Worm (Caenorhabditis elegans) whole organism, L1 larva: ENCODE results near the gene grd-14.

Experiments
- C34B4.2 ChIP-seq: sonication (generic microtip); optimal IDR thresholded peaks from 2 replicates; lab custom pipeline; 2017; ENCODE audit warnings: mild to moderate bottlenecking, missing genetic modification characterization, missing compliant biosample characterization
- F16B12.6 ChIP-seq: fragments of 150-350 bp; optimal IDR thresholded peaks from 2 replicates; lab custom pipeline; 2014; ENCODE audit warnings: missing biosample characterization, missing genetic modification characterization
- Y116A8C.19 ChIP-seq: sonication (generic microtip); optimal IDR thresholded peaks from 2 replicates; lab custom pipeline; 2016; ENCODE audit warnings: missing compliant biosample characterization, missing genetic modification characterization, borderline replicate concordance
- aha-1 ChIP-seq: fragments of 150-350 bp; optimal IDR thresholded peaks from 2 replicates; lab custom pipeline; 2014; ENCODE audit warnings: missing biosample characterization, missing genetic modification characterization
- alr-1 ChIP-seq: fragments of 200-800 bp; sonication (Bioruptor generic); optimal IDR thresholded peaks from 2 replicates; lab custom pipeline; 2018; ENCODE audit warnings: borderline replicate concordance, mild to moderate bottlenecking, missing genetic modification characterization, missing compliant biosample characterization
- ama-1 ChIP-seq: fragments of 150-350 bp; optimal IDR thresholded peaks from 2 replicates; lab custom pipeline; 2014
- blmp-1 ChIP-seq: fragments of 150-350 bp; optimal IDR thresholded peaks from 2 replicates; lab custom pipeline; 2014; ENCODE audit warnings: missing biosample characterization, missing genetic modification characterization
- ceh-63 ChIP-seq: fragments of 200-800 bp; sonication (Bioruptor generic); optimal IDR thresholded peaks from 2 replicates; lab custom pipeline; 2018; ENCODE audit warnings: mild to moderate bottlenecking, missing genetic modification characterization, missing compliant biosample characterization
- ceh-8 ChIP-seq: fragments of 200-800 bp; sonication (Bioruptor generic); optimal IDR thresholded peaks from 2 replicates; lab custom pipeline; 2018; ENCODE audit warnings: mild to moderate bottlenecking, missing genetic modification characterization, moderate library complexity, missing compliant biosample characterization
- ceh-82 ChIP-seq, 3 experiments: fragments of 150-350 bp in 1 of 3; sonication (generic microtip) in 2 of 3; optimal IDR thresholded peaks; 2 replicates each; lab custom pipeline; 2014 to 2017; ENCODE audit warnings: missing biosample characterization in 3 of 3, missing genetic modification characterization in 3 of 3
- ceh-88 ChIP-seq: fragments of 200-800 bp; sonication (Bioruptor generic); IDR thresholded peaks from 2 replicates; pipeline ENCODE4 v1.3.6; 2022; ENCODE audit warnings: missing genetic modification characterization, missing compliant biosample characterization
- ces-1 ChIP-seq: fragments of 150-350 bp; optimal IDR thresholded peaks from 2 replicates; lab custom pipeline; 2014; ENCODE audit warnings: missing biosample characterization, missing genetic modification reagents, missing genetic modification characterization
- dsc-1 ChIP-seq: sonication (generic microtip); optimal IDR thresholded peaks from 2 replicates; lab custom pipeline; 2016; ENCODE audit warnings: mild to moderate bottlenecking, missing genetic modification characterization, missing compliant biosample characterization
- efl-1 ChIP-seq, 4 experiments: fragments of 150-350 bp; optimal IDR thresholded peaks in 3 of 4; peaks in 1 of 4; 1 replicate in 1 of 4; 2 replicates in 3 of 4; lab custom pipeline; 2014; ENCODE audit warnings: missing biosample characterization in 2 of 4, missing genetic modification characterization in 2 of 4, missing genetic modification reagents in 2 of 4
- egl-27 ChIP-seq, 2 experiments: fragments of 150-350 bp in 1 of 2; sonication (generic microtip); optimal IDR thresholded peaks; 3 replicates each; lab custom pipeline; 2017 to 2018; ENCODE audit warnings: missing biosample characterization in 2 of 2, missing genetic modification characterization in 2 of 2, missing genetic modification reagents in 2 of 2
- elt-2 ChIP-seq: sonication (generic microtip); optimal IDR thresholded peaks from 2 replicates; lab custom pipeline; 2016; ENCODE audit warnings: missing genetic modification characterization, mild to moderate bottlenecking, inconsistent platforms, missing compliant biosample characterization, missing genetic modification reagents
- ets-5 ChIP-seq: fragments of 200-800 bp; sonication (Bioruptor generic); IDR thresholded peaks from 2 replicates; pipeline ENCODE4 v1.3.6; 2022; ENCODE audit warnings: missing genetic modification characterization, missing compliant biosample characterization
- fkh-8 ChIP-seq: sonication (generic microtip); optimal IDR thresholded peaks from 2 replicates; lab custom pipeline; 2016; ENCODE audit warnings: mild to moderate bottlenecking, missing genetic modification characterization, missing compliant biosample characterization
- fos-1 ChIP-seq: fragments of 150-350 bp; optimal IDR thresholded peaks from 2 replicates; lab custom pipeline; 2014; ENCODE audit warnings: missing biosample characterization, missing genetic modification characterization
- hlh-17 ChIP-seq: fragments of 200-800 bp; sonication (Bioruptor generic); optimal IDR thresholded peaks from 2 replicates; lab custom pipeline; 2018; ENCODE audit warnings: missing genetic modification characterization, mild to moderate bottlenecking, missing compliant biosample characterization, moderate library complexity, borderline replicate concordance
- hlh-4 ChIP-seq: sonication (generic microtip); optimal IDR thresholded peaks from 2 replicates; lab custom pipeline; 2016; ENCODE audit warnings: mild to moderate bottlenecking, missing genetic modification characterization, missing compliant biosample characterization
- hpl-2 ChIP-seq: fragments of 150-350 bp; optimal IDR thresholded peaks from 2 replicates; lab custom pipeline; 2014; ENCODE audit warnings: missing biosample characterization, missing genetic modification reagents, missing genetic modification characterization
- lin-14 ChIP-seq: fragments of 200-800 bp; sonication (Bioruptor generic); optimal IDR thresholded peaks from 2 replicates; lab custom pipeline; 2018; ENCODE audit warnings: mild to moderate bottlenecking, missing genetic modification characterization, moderate library complexity, missing compliant biosample characterization
- lin-15B ChIP-seq: fragments of 150-350 bp; sonication (generic microtip); optimal IDR thresholded peaks from 3 replicates; lab custom pipeline; 2014; ENCODE audit warnings: missing biosample characterization, missing genetic modification characterization
- mab-9 ChIP-seq: fragments of 200-800 bp; sonication (Bioruptor generic); IDR thresholded peaks from 2 replicates; pipeline ENCODE4 v1.3.6; 2022; ENCODE audit warnings: missing genetic modification reagents, missing genetic modification characterization, missing compliant biosample characterization
- mef-2 ChIP-seq: fragments of 150-350 bp; optimal IDR thresholded peaks from 2 replicates; lab custom pipeline; 2014; ENCODE audit warnings: missing biosample characterization, missing genetic modification characterization
- nhr-11 ChIP-seq: fragments of 150-350 bp; optimal IDR thresholded peaks from 2 replicates; lab custom pipeline; 2014; ENCODE audit warnings: missing biosample characterization, missing genetic modification characterization
- nhr-12 ChIP-seq: sonication (generic microtip); optimal IDR thresholded peaks from 2 replicates; lab custom pipeline; 2017; ENCODE audit warnings: missing biosample characterization, missing genetic modification characterization
- nhr-20 ChIP-seq: sonication (generic microtip); optimal IDR thresholded peaks from 2 replicates; lab custom pipeline; 2016; ENCODE audit warnings: mild to moderate bottlenecking, missing genetic modification characterization, missing compliant biosample characterization
- nhr-237 ChIP-seq: fragments of 150-350 bp; optimal IDR thresholded peaks from 2 replicates; lab custom pipeline; 2014; ENCODE audit warnings: missing biosample characterization, missing genetic modification characterization
- nhr-28 ChIP-seq: fragments of 150-350 bp; optimal IDR thresholded peaks from 2 replicates; lab custom pipeline; 2014; ENCODE audit warnings: missing biosample characterization, missing genetic modification characterization
- nhr-47 ChIP-seq: sonication (generic microtip); optimal IDR thresholded peaks from 2 replicates; lab custom pipeline; 2016; ENCODE audit warnings: mild to moderate bottlenecking, missing genetic modification characterization, moderate library complexity, missing compliant biosample characterization
- nhr-71 ChIP-seq: sonication (generic microtip); optimal IDR thresholded peaks from 2 replicates; lab custom pipeline; 2016; ENCODE audit warnings: mild to moderate bottlenecking, missing genetic modification characterization, moderate library complexity, missing compliant biosample characterization
- nhr-76 ChIP-seq: sonication (generic microtip); optimal IDR thresholded peaks from 2 replicates; lab custom pipeline; 2017; ENCODE audit warnings: missing biosample characterization, missing genetic modification characterization
- nhr-77 ChIP-seq: fragments of 150-350 bp; optimal IDR thresholded peaks from 2 replicates; lab custom pipeline; 2014; ENCODE audit warnings: missing biosample characterization, missing genetic modification characterization
- nhr-85 ChIP-seq: sonication (generic microtip); peaks from one replicate; lab custom pipeline; 2016; ENCODE audit warnings: missing genetic modification characterization, inconsistent platforms, missing compliant biosample characterization
- pag-3 ChIP-seq: sonication (generic microtip); optimal IDR thresholded peaks from 2 replicates; lab custom pipeline; 2017; ENCODE audit warnings: missing genetic modification characterization, mild to moderate bottlenecking, missing compliant biosample characterization, antibody characterized with exemption, borderline replicate concordance; ENCODE audit not compliant: insufficient read depth
- pax-3 ChIP-seq: fragments of 200-800 bp; sonication (Bioruptor generic); optimal IDR thresholded peaks from 2 replicates; lab custom pipeline; 2018; ENCODE audit warnings: mild to moderate bottlenecking, missing genetic modification characterization, moderate library complexity, missing compliant biosample characterization
- rnt-1 ChIP-seq: sonication (generic microtip); optimal IDR thresholded peaks from 2 replicates; lab custom pipeline; 2016; ENCODE audit warnings: mild to moderate bottlenecking, missing genetic modification characterization, moderate library complexity, missing compliant biosample characterization
- skn-1 ChIP-seq: fragments of 150-350 bp; optimal IDR thresholded peaks from 2 replicates; lab custom pipeline; 2014; ENCODE audit warnings: missing biosample characterization, missing genetic modification characterization
- snu-23 ChIP-seq: sonication (generic microtip); optimal IDR thresholded peaks from 2 replicates; lab custom pipeline; 2016; ENCODE audit warnings: missing genetic modification characterization, missing compliant biosample characterization
- sup-37 ChIP-seq: fragments of 200-800 bp; sonication (Bioruptor generic); optimal IDR thresholded peaks from 2 replicates; lab custom pipeline; 2018; ENCODE audit warnings: mild to moderate bottlenecking, missing genetic modification characterization, missing compliant biosample characterization
- swsn-7 ChIP-seq: sonication (generic microtip); optimal IDR thresholded peaks from 2 replicates; lab custom pipeline; 2016; ENCODE audit warnings: missing genetic modification characterization, missing compliant biosample characterization
- tlp-1 ChIP-seq: fragments of 150-350 bp; optimal IDR thresholded peaks from 2 replicates; lab custom pipeline; 2014; ENCODE audit warnings: missing biosample characterization, missing genetic modification characterization
- unc-62 ChIP-seq: fragments of 150-350 bp; optimal IDR thresholded peaks from 2 replicates; lab custom pipeline; 2014; ENCODE audit warnings: missing biosample characterization, missing genetic modification reagents, missing genetic modification characterization
- unc-86 ChIP-seq: sonication (generic microtip); optimal IDR thresholded peaks from 2 replicates; lab custom pipeline; 2016; ENCODE audit warnings: missing genetic modification characterization, missing compliant biosample characterization
- vab-15 ChIP-seq: sonication (generic microtip); optimal IDR thresholded peaks from 2 replicates; lab custom pipeline; 2017; ENCODE audit warnings: missing genotype, mild to moderate bottlenecking, missing genetic modification characterization, missing compliant biosample characterization
- xbp-1 ChIP-seq: sonication (generic microtip); optimal IDR thresholded peaks from 2 replicates; lab custom pipeline; 2016; ENCODE audit warnings: missing genetic modification characterization, missing compliant biosample characterization
- zag-1 ChIP-seq: fragments of 150-350 bp; optimal IDR thresholded peaks from 2 replicates; lab custom pipeline; 2014; ENCODE audit warnings: missing biosample characterization, missing genetic modification characterization
- ztf-4 ChIP-seq: fragments of 150-350 bp; optimal IDR thresholded peaks from 2 replicates; lab custom pipeline; 2014; ENCODE audit warnings: missing biosample characterization, missing genetic modification characterization

grd-14 gene

ce11 chrX:8476308-8476707 is 23.5 kb upstream of the grd-14 start (continued):
- peak; percentile 26 for TF ChIP-seq swsn-7 (tag; lab: Kevin White, UChicago)
- TF ChIP-seq nhr-12 (tag; lab: Kevin White, UChicago): no peak
- TF ChIP-seq tlp-1 (tag; lab: Kevin White, UChicago): no peak
- no peak for TF ChIP-seq fos-1
- no peak for TF ChIP-seq unc-62 (GFP tag; lab: Kevin White, UChicago)
- no peak for TF ChIP-seq nhr-11 (tag; lab: Kevin White, UChicago)
- TF ChIP-seq elt-2 (tag; lab: Kevin White, UChicago): no peak
- TF ChIP-seq ceh-88 (GFP tag; lab: Robert Waterston, UW): no peak
- TF ChIP-seq lin-15B: no peak
- TF ChIP-seq fkh-8 (tag; lab: Kevin White, UChicago): no peak
- TF ChIP-seq nhr-47: peak; percentile 17
- no peak for TF ChIP-seq blmp-1 (tag; lab: Kevin White, UChicago)
- TF ChIP-seq nhr-76: no peak
- peak; percentile 5 for TF ChIP-seq dsc-1
- TF ChIP-seq unc-86 (tag; lab: Kevin White, UChicago): peak; percentile 20
- no peak for TF ChIP-seq ceh-63 (GFP tag; lab: Kevin White, UChicago)
- no peak for TF ChIP-seq alr-1
- TF ChIP-seq aha-1: no peak
- TF ChIP-seq hpl-2: no peak
- TF ChIP-seq nhr-237 (tag; lab: Kevin White, UChicago): no peak
- no peak for TF ChIP-seq pax-3
- no peak for TF ChIP-seq xbp-1 (tag; lab: Kevin White, UChicago)
- no peak for TF ChIP-seq efl-1 (optimal IDR thresholded peaks at IDR 0.05; lab: Kevin White, UChicago)
- no peak for TF ChIP-seq efl-1 (GFP tag; optimal IDR thresholded peaks at IDR 0.05 in 1 of 2; lab: Kevin White, UChicago)
- no peak for TF ChIP-seq ces-1
- TF ChIP-seq pag-3 (tag; lab: Kevin White, UChicago): no peak
- no peak for TF ChIP-seq nhr-77 (tag; lab: Kevin White, UChicago)
- TF ChIP-seq hlh-4 (tag; lab: Kevin White, UChicago): no peak
- peak; percentile 8 for TF ChIP-seq rnt-1 (tag; lab: Kevin White, UChicago)
- no peak for TF ChIP-seq sup-37 (GFP tag; lab: Kevin White, UChicago)
- TF ChIP-seq zag-1 (tag; lab: Kevin White, UChicago): no peak
- TF ChIP-seq ets-5 (GFP tag; lab: Robert Waterston, UW): no peak
- no peak for TF ChIP-seq nhr-20
- TF ChIP-seq Y116A8C.19: no peak
- no peak for TF ChIP-seq mab-9

- TF ChIP-seq mef-2 (no peak), alr-1 (no peak), elt-2 (tag; lab: Kevin White, UChicago) (peak; percentile 26), skn-1 (peak; percentile 20), ceh-82 (tag; optimal IDR thresholded peaks at IDR 0.05; lab: Kevin White, UChicago) (peak in 2 of 3 experiments; percentile 53 to 67), ceh-8 (GFP tag; lab: Kevin White, UChicago) (no peak), C34B4.2 (tag; lab: Kevin White, UChicago) (no peak), ztf-4 (tag; lab: Kevin White, UChicago) (peak; percentile 78), egl-27 (tag; optimal IDR thresholded peaks at IDR 0.05; lab: Kevin White, UChicago) (peak; percentile 76 to 77), nhr-237 (tag; lab: Kevin White, UChicago) (peak; percentile 42), unc-86 (tag; lab: Kevin White, UChicago) (no peak), hlh-17 (GFP tag; lab: Kevin White, UChicago) (no peak), nhr-77 (tag; lab: Kevin White, UChicago) (peak; percentile 50), hlh-4 (tag; lab: Kevin White, UChicago) (no peak), nhr-71 (tag; lab: Kevin White, UChicago) (peak; percentile 94), ceh-88 (GFP tag; lab: Robert Waterston, UW) (no peak; the same call in 1 of the 2 replicates), pag-3 (tag; lab: Kevin White, UChicago) (no peak), xbp-1 (tag; lab: Kevin White, UChicago) (peak; percentile 64), mab-9 (no peak), F16B12.6 (no peak), snu-23 (GFP tag; lab: Kevin White, UChicago) (peak; percentile 91), nhr-28 (tag; lab: Kevin White, UChicago) (no peak), nhr-47 (peak; percentile 74), vab-15 (tag; lab: Kevin White, UChicago) (no peak), ceh-63 (GFP tag; lab: Kevin White, UChicago) (no peak), lin-14 (GFP tag; lab: Kevin White, UChicago) (peak; percentile 96), ama-1 (lab: Kevin White, UChicago) (no peak), fkh-8 (tag; lab: Kevin White, UChicago) (no peak), nhr-85 (tag; lab: Kevin White, UChicago) (peak; percentile 100)
These were observed 22.6 kb upstream of the grd-14 start for ce11 chrX:8477048-8477806.
